Fruit fly (Drosophila melanogaster): ENCODE measurements around the gene Saf6.

Saf6 gene

DNA sequence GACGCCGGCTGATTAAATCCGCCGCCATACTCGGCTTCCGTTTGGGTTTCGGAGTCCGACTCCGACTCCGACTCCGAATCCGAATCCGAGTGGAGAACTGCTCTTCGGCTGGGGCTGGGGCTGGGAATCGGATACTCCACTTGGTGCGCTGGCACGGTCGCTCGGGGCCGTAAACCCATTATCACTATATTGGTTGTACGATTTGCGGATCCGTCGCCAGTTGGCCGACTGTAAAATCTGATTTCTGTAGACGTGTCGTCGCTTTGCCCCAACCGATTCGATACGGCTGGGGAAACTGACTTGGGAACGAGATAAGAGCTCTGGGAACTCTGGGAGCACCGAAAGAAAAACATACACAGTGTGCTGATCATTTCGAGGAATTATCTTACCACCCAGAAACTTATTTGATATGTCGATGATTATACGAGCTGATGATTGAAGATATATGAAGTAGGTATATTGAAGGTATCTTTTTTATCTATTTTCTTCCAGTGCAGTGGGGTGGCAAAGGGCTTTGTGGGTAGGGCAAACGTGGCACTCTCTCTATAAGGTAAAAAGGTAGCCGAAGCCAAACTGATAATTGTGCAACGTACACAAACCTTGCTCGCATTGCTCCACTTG lies 42.3 kb upstream of the Saf6 start (continued):
- TF ChIP-seq CG6689 (GFP tag; IDR thresholded peaks at IDR 0.05) (peak; percentile 45; the same call in 1 of the 2 replicates), CG18011 (GFP tag; optimal IDR thresholded peaks at IDR 0.05) (peak; percentile 18), nerfin-1 (tag; optimal IDR thresholded peaks at IDR 0.05) (peak; percentile 16), HmgZ (tag; optimal IDR thresholded peaks at IDR 0.05) (peak; percentile 24), luna (GFP tag; optimal IDR thresholded peaks at IDR 0.05) (no peak), nerfin-2 (GFP tag; IDR thresholded peaks at IDR 0.05; ENCODE audit: partially characterized antibody) (no peak), Dip3 (GFP tag; optimal IDR thresholded peaks at IDR 0.05) (peak; percentile 11), CG4730 (GFP tag; IDR thresholded peaks at IDR 0.05) (peak; percentile 53; the same call in 1 of the 2 replicates), lmd (GFP tag; IDR thresholded peaks at IDR 0.05) (peak; percentile 44), CG12744 (GFP tag; optimal IDR thresholded peaks at IDR 0.05) (no peak), CkIIα-i1 (GFP tag; IDR thresholded peaks at IDR 0.05) (no peak), NC2β (GFP tag; optimal IDR thresholded peaks at IDR 0.05) (peak; percentile 41), hkb (optimal IDR thresholded peaks at IDR 0.05) (no peak), hkb (GFP tag; IDR thresholded peaks at IDR 0.05) (peak; percentile 75), CG7372 (GFP tag; IDR thresholded peaks at IDR 0.05) (0 out of 2 replicates have a peak, but pooled peaks have one; percentile 12), CG9609 (GFP tag; optimal IDR thresholded peaks at IDR 0.05) (peak; percentile 42), CG4707 (GFP tag; optimal IDR thresholded peaks at IDR 0.05) (peak; percentile 24), Dad (GFP tag; optimal IDR thresholded peaks at IDR 0.05) (no peak), CG3726 (GFP tag; IDR thresholded peaks at IDR 0.05) (no peak), CG30403 (GFP tag; optimal IDR thresholded peaks at IDR 0.05) (peak; percentile 64), tgo (GFP tag; IDR thresholded peaks at IDR 0.05) (peak; percentile 62), Pdp1 (GFP tag; optimal IDR thresholded peaks at IDR 0.05) (peak; percentile 56 to 57), CG15696 (tag; optimal IDR thresholded peaks at IDR 0.05) (no peak), CG3407 (GFP tag; optimal IDR thresholded peaks at IDR 0.05) (peak; percentile 48), Ravus (GFP tag; IDR thresholded peaks at IDR 0.05) (no peak), caup (GFP tag; optimal IDR thresholded peaks at IDR 0.05; ENCODE audit: severe bottlenecking) (peak; percentile 37), CG4282 (GFP tag; optimal IDR thresholded peaks at IDR 0.05) (no peak), tll (GFP tag; optimal IDR thresholded peaks at IDR 0.05) (no peak), TFAM (GFP tag; optimal IDR thresholded peaks at IDR 0.05) (no peak), CG12659 (GFP tag; optimal IDR thresholded peaks at IDR 0.05) (peak; percentile 62), CG17359 (tag; optimal IDR thresholded peaks at IDR 0.05) (peak; percentile 67), twi (tag; optimal IDR thresholded peaks at IDR 0.05) (peak; percentile 20), CG13624 (GFP tag; optimal IDR thresholded peaks at IDR 0.05) (peak; percentile 20), ro (GFP tag; IDR thresholded peaks at IDR 0.05) (no peak), pb (GFP tag; optimal IDR thresholded peaks at IDR 0.05) (no peak), ase (GFP tag; IDR thresholded peaks at IDR 0.05) (no peak), slbo (GFP tag; IDR thresholded peaks at IDR 0.05) (peak; percentile 70), gt (GFP tag; IDR thresholded peaks at IDR 0.05) (no peak), CG12219 (GFP tag; optimal IDR thresholded peaks at IDR 0.05) (peak; percentile 43), so (GFP tag; IDR thresholded peaks at IDR 0.05) (0 out of 3 replicates have a peak, but pooled peaks have one; percentile 50), ATbp (GFP tag; optimal IDR thresholded peaks at IDR 0.05) (peak; percentile 69), Nf-YC (tag; optimal IDR thresholded peaks at IDR 0.05) (no peak), ems (GFP tag; optimal IDR thresholded peaks at IDR 0.05) (peak; percentile 15), gem (tag; optimal IDR thresholded peaks at IDR 0.05) (peak; percentile 76), CG16863 (GFP tag; optimal IDR thresholded peaks at IDR 0.05) (peak; percentile 43), CG6254 (GFP tag; optimal IDR thresholded peaks at IDR 0.05) (no peak), ewg (GFP tag; optimal IDR thresholded peaks at IDR 0.05) (peak; percentile 51), jing (GFP tag; optimal IDR thresholded peaks at IDR 0.05) (peak; percentile 12), oc (tag; optimal IDR thresholded peaks at IDR 0.05) (peak; percentile 42), dysf (GFP tag; IDR thresholded peaks at IDR 0.05) (peak; percentile 71)
